Fruit fly (Drosophila melanogaster): Measurements from ENCODE around the gene Ccp84Ae.
A peak's percentile ranks its signal among the peaks of the same experiment; 100 is the strongest.

The Ccp84Ae gene

dm6 chr3R:6659941-6660340, 31.6 kb downstream of the Ccp84Ae start, which contains the start of gene agt (continued):
- peak; percentile 76 for TF ChIP-seq CG1603 (tag; optimal IDR thresholded peaks at IDR 0.05)
- no peak for TF ChIP-seq CG2202 (tag; optimal IDR thresholded peaks at IDR 0.05)
- no peak for TF ChIP-seq run (tag; optimal IDR thresholded peaks at IDR 0.05)

- no peak for TF ChIP-seq crol (GFP tag; IDR thresholded peaks at IDR 0.05)
- TF ChIP-seq CG14860 (GFP tag; IDR thresholded peaks at IDR 0.05; ENCODE audit: partially characterized antibody): no peak
- TF ChIP-seq Xrp1 (GFP tag; IDR thresholded peaks at IDR 0.05): peak; percentile 51; the same call in 1 of the 2 replicates
- no peak for TF ChIP-seq CG34422 (GFP tag; IDR thresholded peaks at IDR 0.05)
- TF ChIP-seq onecut (GFP tag; IDR thresholded peaks at IDR 0.05): peak; percentile 74
- 0 out of 4 replicates have a peak, but pooled peaks have one; percentile 25 for TF ChIP-seq Dll (GFP tag; IDR thresholded peaks at IDR 0.05; ENCODE audit: partially characterized antibody)
- no peak for TF ChIP-seq CG16863 (GFP tag; optimal IDR thresholded peaks at IDR 0.05)
- no peak for TF ChIP-seq Dip3 (GFP tag; optimal IDR thresholded peaks at IDR 0.05)
- TF ChIP-seq Ets97D (GFP tag; optimal IDR thresholded peaks at IDR 0.05): peak; percentile 78
- TF ChIP-seq CG12659 (GFP tag; optimal IDR thresholded peaks at IDR 0.05): peak; percentile 77
- TF ChIP-seq tll (GFP tag; optimal IDR thresholded peaks at IDR 0.05): peak in 1 of 2 experiments; percentile 19
- TF ChIP-seq CG11695 (GFP tag; IDR thresholded peaks at IDR 0.05): 0 out of 3 replicates have a peak, but pooled peaks have one; percentile 9
- TF ChIP-seq CG7745 (tag; optimal IDR thresholded peaks at IDR 0.05): no peak
- TF ChIP-seq abd-A (tag; optimal IDR thresholded peaks at IDR 0.05): no peak
- no peak for TF ChIP-seq CG4820 (GFP tag; optimal IDR thresholded peaks at IDR 0.05)
- TF ChIP-seq ttk (GFP tag; IDR thresholded peaks at IDR 0.05): 0 out of 2 replicates have a peak, but pooled peaks have one; percentile 38
- peak; percentile 42 for TF ChIP-seq CG1233 (GFP tag; optimal IDR thresholded peaks at IDR 0.05)
- peak; percentile 96 for TF ChIP-seq CG3995 (GFP tag; optimal IDR thresholded peaks at IDR 0.05)
- TF ChIP-seq D19A (tag; optimal IDR thresholded peaks at IDR 0.05): no peak
- peak; percentile 59 for TF ChIP-seq CG13424 (tag; optimal IDR thresholded peaks at IDR 0.05)
- TF ChIP-seq HLHmδ (GFP tag; optimal IDR thresholded peaks at IDR 0.05): no peak
- TF ChIP-seq CG10565 (GFP tag; optimal IDR thresholded peaks at IDR 0.05): no peak
- peak; percentile 18 for TF ChIP-seq CG8924 (tag; optimal IDR thresholded peaks at IDR 0.05)
- peak; percentile 5 for TF ChIP-seq CG7987 (GFP tag; optimal IDR thresholded peaks at IDR 0.05)
- TF ChIP-seq CG17568 (GFP tag; optimal IDR thresholded peaks at IDR 0.05): no peak
- TF ChIP-seq Hr3 (GFP tag; optimal IDR thresholded peaks at IDR 0.05): peak; percentile 31
- TF ChIP-seq CG7963 (GFP tag; IDR thresholded peaks at IDR 0.05; ENCODE audit: partially characterized antibody): no peak
- peak; percentile 26 for TF ChIP-seq D19B (GFP tag; optimal IDR thresholded peaks at IDR 0.05)
- TF ChIP-seq Hr51 (GFP tag; optimal IDR thresholded peaks at IDR 0.05): no peak
- TF ChIP-seq her (GFP tag; optimal IDR thresholded peaks at IDR 0.05): no peak
- TF ChIP-seq CG6765 (GFP tag; optimal IDR thresholded peaks at IDR 0.05): no peak
- TF ChIP-seq pum (GFP tag; optimal IDR thresholded peaks at IDR 0.05): no peak
- peak; percentile 55 for TF ChIP-seq row (GFP tag; IDR thresholded peaks at IDR 0.05)
- TF ChIP-seq CG12299 (tag; optimal IDR thresholded peaks at IDR 0.05): no peak
- TF ChIP-seq crc (GFP tag; optimal IDR thresholded peaks at IDR 0.05): no peak
- TF ChIP-seq CG9727 (GFP tag; optimal IDR thresholded peaks at IDR 0.05): no peak
- no peak for TF ChIP-seq CG5953 (GFP tag; IDR thresholded peaks at IDR 0.05)
- no peak for TF ChIP-seq NC2β (GFP tag; optimal IDR thresholded peaks at IDR 0.05)
- no peak for TF ChIP-seq Lim3 (GFP tag; IDR thresholded peaks at IDR 0.05)
- no peak for TF ChIP-seq vnd (GFP tag; IDR thresholded peaks at IDR 0.05; ENCODE audit: partially characterized antibody)
- no peak for TF ChIP-seq pho (GFP tag; optimal IDR thresholded peaks at IDR 0.05)
- TF ChIP-seq CG13296 (GFP tag; optimal IDR thresholded peaks at IDR 0.05): peak; percentile 9
- TF ChIP-seq lab (GFP tag; optimal IDR thresholded peaks at IDR 0.05): no peak
Observed at dm6 chr3R:6657278-6658246, 34.0 kb downstream of the Ccp84Ae start, which contains the start of the genes CG1307 and twr. Gene CG1307 (minus strand): TSS chr3R:6657442. Gene twr (plus strand): TSS chr3R:6657882.
